Worm (Caenorhabditis elegans): ENCODE data around the gene C33G8.13.

The C33G8.13 gene

DNA sequence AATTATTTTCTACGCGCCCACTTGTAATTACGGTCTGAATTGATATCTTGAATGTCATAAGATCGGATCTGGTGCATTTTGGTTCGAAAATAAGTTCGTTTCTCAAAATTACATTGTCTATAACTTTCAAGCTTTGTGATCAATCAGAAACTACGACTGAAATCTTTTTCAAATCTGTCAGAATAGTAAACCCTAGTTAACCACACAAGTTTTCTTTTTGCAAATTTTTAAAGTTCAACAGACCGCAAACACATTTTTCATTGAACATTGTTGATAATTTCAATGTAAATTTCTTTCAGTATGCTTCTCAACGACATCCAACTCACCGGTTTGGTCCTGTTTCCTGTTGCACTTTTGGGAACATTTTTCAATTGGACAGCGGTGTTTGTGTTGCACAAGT lies 44.2 kb downstream of the C33G8.13 start, which contains the start of gene srx-59:
srx-59 (plus strand) TSS at position 301 of the 400 bp plus-strand sequence.
- TF ChIP-seq unc-62 (GFP tag; optimal IDR thresholded peaks at IDR 0.05), result no peak

DNA sequence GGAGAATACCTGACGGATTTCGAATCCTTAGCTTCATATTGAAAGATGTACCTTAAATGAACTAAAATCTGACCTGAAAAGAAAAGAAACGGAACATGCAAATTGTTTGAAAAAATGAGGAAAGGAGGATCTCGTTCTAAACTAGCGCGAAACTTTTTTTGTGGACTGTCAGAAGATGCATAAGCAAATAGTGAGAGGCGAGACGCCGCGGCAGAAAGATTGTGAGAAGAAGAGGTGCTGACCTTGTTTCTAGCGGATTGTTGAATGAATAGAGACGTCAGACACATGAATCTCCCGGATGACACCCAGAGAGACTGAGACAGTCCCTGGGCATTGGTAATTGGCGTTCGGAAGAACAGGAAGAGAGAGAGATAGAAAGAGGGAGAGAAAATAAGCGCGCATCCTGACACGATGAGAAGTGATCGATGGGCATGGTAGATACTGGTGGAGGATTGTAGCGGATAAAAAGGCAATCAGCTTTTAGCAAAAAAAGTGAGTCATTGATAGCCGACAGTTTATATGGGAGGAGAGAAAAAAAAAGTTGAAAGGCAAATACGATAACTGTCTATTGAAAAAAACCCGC lies 45.7 kb downstream of the C33G8.13 start, which contains the start of gene ptr-15:
ptr-15 (minus strand) TSS at position 51 of the 583 bp plus-strand sequence.
- no peak for TF ChIP-seq unc-62 (GFP tag; optimal IDR thresholded peaks at IDR 0.05)

All from whole organism, dauer.